Fruit fly (Drosophila melanogaster): ENCODE data around the gene CG1677.

The CG1677 gene

DNA sequence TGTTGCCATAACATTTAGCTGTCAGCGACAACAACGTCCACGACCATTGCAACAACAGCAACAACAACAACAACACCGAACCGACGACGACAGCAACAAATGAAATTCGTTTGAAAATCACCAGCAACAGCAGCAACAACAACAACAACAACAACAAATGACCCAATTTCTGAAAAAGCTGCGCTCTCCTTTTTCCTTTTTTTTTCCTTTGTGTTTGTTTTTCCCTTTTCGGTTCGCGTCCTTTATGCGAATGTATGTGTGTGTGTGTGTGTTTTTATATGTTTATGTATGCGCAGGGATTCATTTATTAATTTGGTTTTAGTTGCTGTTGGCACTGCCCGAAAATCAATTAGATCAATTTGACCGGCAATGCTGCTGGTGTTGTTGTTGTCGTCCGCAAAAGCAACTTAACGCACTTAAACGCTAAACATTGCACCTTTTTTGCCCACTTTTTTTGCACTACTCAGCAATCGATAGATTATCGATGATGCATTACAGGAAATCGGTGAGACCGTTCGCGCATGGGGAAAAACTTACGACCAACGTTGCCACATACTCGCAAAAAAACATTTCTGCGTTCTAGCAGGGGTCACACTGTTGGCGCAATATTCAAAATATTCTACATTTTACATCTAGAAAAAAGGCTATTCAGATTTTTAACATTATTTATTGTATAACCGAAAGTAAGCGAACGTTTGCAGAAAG is 114.6 kb downstream of the CG1677 start, which contains the start of gene unc-119:
unc-119 (minus strand) TSS at position 488 of the 705 bp plus-strand sequence.
- TF ChIP-seq CG7045 (GFP tag; optimal IDR thresholded peaks at IDR 0.05), result no peak
- no peak for TF ChIP-seq CG33017 (tag; optimal IDR thresholded peaks at IDR 0.05)
- TF ChIP-seq Crg-1 (GFP tag; optimal IDR thresholded peaks at IDR 0.05), result peak; percentile 32
- no peak for TF ChIP-seq cnc (optimal IDR thresholded peaks at IDR 0.05)
- TF ChIP-seq Mnt (GFP tag; optimal IDR thresholded peaks at IDR 0.05), result peak; percentile 24
- TF ChIP-seq kay (GFP tag; ENCODE audit: borderline replicate concordance), result no peak
- TF ChIP-seq Hr96 (GFP tag; optimal IDR thresholded peaks at IDR 0.05), result no peak
- no peak for TF ChIP-seq toe (GFP tag; optimal IDR thresholded peaks at IDR 0.05)
- peak; percentile 2 for TF ChIP-seq bab1 (GFP tag; optimal IDR thresholded peaks at IDR 0.05)
- TF ChIP-seq CG12768 (GFP tag; optimal IDR thresholded peaks at IDR 0.05), result no peak
- TF ChIP-seq ovo (GFP tag; optimal IDR thresholded peaks at IDR 0.05), result no peak
- TF ChIP-seq CG1620 (GFP tag; optimal IDR thresholded peaks at IDR 0.05), result peak; percentile 4
- peak; percentile 54 for TF ChIP-seq pad (GFP tag; optimal IDR thresholded peaks at IDR 0.05)
- peak; percentile 89 for TF ChIP-seq tj (GFP tag; optimal IDR thresholded peaks at IDR 0.05)
- peak; percentile 9 for TF ChIP-seq CG14711 (tag; optimal IDR thresholded peaks at IDR 0.05)
- peak; percentile 11 for TF ChIP-seq cic (GFP tag; optimal IDR thresholded peaks at IDR 0.05)
- TF ChIP-seq CG11617 (GFP tag; optimal IDR thresholded peaks at IDR 0.05), result peak; percentile 17
- TF ChIP-seq CG5204 (GFP tag; optimal IDR thresholded peaks at IDR 0.05), result no peak
- TF ChIP-seq Clk (GFP tag; optimal IDR thresholded peaks at IDR 0.05), result no peak
- peak; percentile 13 for TF ChIP-seq CG7101 (tag; optimal IDR thresholded peaks at IDR 0.05)

DNA sequence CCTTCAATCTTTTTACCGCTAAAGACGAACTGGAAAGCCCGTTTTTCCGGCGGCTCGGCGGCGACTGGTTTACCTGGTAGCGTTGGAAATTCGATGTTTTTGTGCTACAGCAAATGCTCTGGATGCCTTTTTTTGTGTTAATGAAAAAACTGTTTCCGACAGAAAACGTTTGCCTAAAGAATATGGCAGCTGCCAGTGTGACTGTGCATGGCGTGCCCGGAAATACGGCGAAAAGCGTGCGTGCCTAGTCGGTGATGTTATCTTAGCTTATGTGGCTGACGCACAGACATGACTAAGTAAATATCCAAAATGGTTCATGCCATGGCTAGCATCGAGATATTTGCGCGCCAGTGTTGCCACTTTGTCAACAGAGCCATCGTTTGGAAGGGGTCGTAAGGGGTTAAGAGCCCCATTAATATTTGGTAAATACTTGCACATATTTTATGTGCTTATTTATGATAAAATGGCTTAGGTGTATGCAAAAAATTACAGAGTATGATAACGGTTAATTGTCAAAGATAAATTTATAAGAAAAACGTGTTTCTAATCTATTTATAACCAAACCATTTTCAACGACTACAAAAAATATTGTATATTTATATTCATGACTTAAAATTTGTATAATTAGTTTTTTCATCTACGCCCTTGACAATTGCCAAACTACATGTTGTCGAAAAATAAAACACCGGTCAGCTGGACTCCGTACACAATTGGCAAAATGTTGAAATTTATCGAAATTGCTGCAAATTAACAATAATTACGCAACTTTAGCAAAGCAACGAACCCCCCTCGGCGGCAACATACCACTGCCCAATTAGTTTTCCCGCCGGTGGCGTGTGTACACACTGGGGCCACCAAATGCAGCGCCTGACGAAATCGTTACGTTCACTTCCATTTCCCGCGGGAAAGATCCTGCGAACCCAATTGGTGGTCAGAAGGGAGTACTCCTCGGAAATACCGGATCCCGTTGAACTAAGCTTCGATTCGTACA is 119.3 kb downstream of the CG1677 start, which contains the start of gene CG2059:
CG2059 (plus strand) TSS at position 364 of the 991 bp plus-strand sequence.
- TF ChIP-seq Mnt (GFP tag; optimal IDR thresholded peaks at IDR 0.05) (peak; percentile 30), CG7101 (tag; optimal IDR thresholded peaks at IDR 0.05) (peak; percentile 70), CG33017 (tag; optimal IDR thresholded peaks at IDR 0.05) (peak; percentile 54), Clk (GFP tag; optimal IDR thresholded peaks at IDR 0.05) (no peak), cnc (optimal IDR thresholded peaks at IDR 0.05) (peak; percentile 34 to 59), toe (GFP tag; optimal IDR thresholded peaks at IDR 0.05) (peak; percentile 29), ovo (GFP tag; optimal IDR thresholded peaks at IDR 0.05) (peak; percentile 76), kay (GFP tag; ENCODE audit: borderline replicate concordance) (no peak), tj (GFP tag; optimal IDR thresholded peaks at IDR 0.05) (peak; percentile 4), Hr96 (GFP tag; optimal IDR thresholded peaks at IDR 0.05) (peak; percentile 52), CG7045 (GFP tag; optimal IDR thresholded peaks at IDR 0.05) (peak; percentile 18), CG12768 (GFP tag; optimal IDR thresholded peaks at IDR 0.05) (no peak), Crg-1 (GFP tag; optimal IDR thresholded peaks at IDR 0.05) (no peak), CG11617 (GFP tag; optimal IDR thresholded peaks at IDR 0.05) (peak; percentile 66), cic (GFP tag; optimal IDR thresholded peaks at IDR 0.05) (no peak), bab1 (GFP tag; optimal IDR thresholded peaks at IDR 0.05) (peak; percentile 67), CG14711 (tag; optimal IDR thresholded peaks at IDR 0.05) (peak; percentile 62), CG5204 (GFP tag; optimal IDR thresholded peaks at IDR 0.05) (peak; percentile 64), CG1620 (GFP tag; optimal IDR thresholded peaks at IDR 0.05) (peak; percentile 69), pad (GFP tag; optimal IDR thresholded peaks at IDR 0.05) (peak; percentile 95)

- no peak for TF ChIP-seq Crg-1 (GFP tag; optimal IDR thresholded peaks at IDR 0.05)
- no peak for TF ChIP-seq kay (GFP tag; ENCODE audit: borderline replicate concordance)
- TF ChIP-seq tj (GFP tag; optimal IDR thresholded peaks at IDR 0.05), result no peak
- no peak for TF ChIP-seq cnc (optimal IDR thresholded peaks at IDR 0.05)
- no peak for TF ChIP-seq toe (GFP tag; optimal IDR thresholded peaks at IDR 0.05)
- TF ChIP-seq Hr96 (GFP tag; optimal IDR thresholded peaks at IDR 0.05), result no peak
Observed at dm6 chrX:7285410-7285809, 120.2 kb downstream of the CG1677 start.

- no peak for TF ChIP-seq Clk (GFP tag; optimal IDR thresholded peaks at IDR 0.05)
- TF ChIP-seq CG7101 (tag; optimal IDR thresholded peaks at IDR 0.05), result no peak
- no peak for TF ChIP-seq Crg-1 (GFP tag; optimal IDR thresholded peaks at IDR 0.05)
- TF ChIP-seq kay (GFP tag; ENCODE audit: borderline replicate concordance), result no peak
- no peak for TF ChIP-seq ovo (GFP tag; optimal IDR thresholded peaks at IDR 0.05)
- no peak for TF ChIP-seq Mnt (GFP tag; optimal IDR thresholded peaks at IDR 0.05)
- TF ChIP-seq cnc (optimal IDR thresholded peaks at IDR 0.05), result no peak
- TF ChIP-seq tj (GFP tag; optimal IDR thresholded peaks at IDR 0.05), result no peak
- TF ChIP-seq CG14711 (tag; optimal IDR thresholded peaks at IDR 0.05), result no peak
- no peak for TF ChIP-seq CG7045 (GFP tag; optimal IDR thresholded peaks at IDR 0.05)
- no peak for TF ChIP-seq CG5204 (GFP tag; optimal IDR thresholded peaks at IDR 0.05)
- TF ChIP-seq CG1620 (GFP tag; optimal IDR thresholded peaks at IDR 0.05), result no peak
- TF ChIP-seq Hr96 (GFP tag; optimal IDR thresholded peaks at IDR 0.05), result no peak
- TF ChIP-seq pad (GFP tag; optimal IDR thresholded peaks at IDR 0.05), result no peak
- TF ChIP-seq toe (GFP tag; optimal IDR thresholded peaks at IDR 0.05), result no peak
- no peak for TF ChIP-seq CG33017 (tag; optimal IDR thresholded peaks at IDR 0.05)
Observed at dm6 chrX:7284964-7285363, 120.6 kb downstream of the CG1677 start.

DNA sequence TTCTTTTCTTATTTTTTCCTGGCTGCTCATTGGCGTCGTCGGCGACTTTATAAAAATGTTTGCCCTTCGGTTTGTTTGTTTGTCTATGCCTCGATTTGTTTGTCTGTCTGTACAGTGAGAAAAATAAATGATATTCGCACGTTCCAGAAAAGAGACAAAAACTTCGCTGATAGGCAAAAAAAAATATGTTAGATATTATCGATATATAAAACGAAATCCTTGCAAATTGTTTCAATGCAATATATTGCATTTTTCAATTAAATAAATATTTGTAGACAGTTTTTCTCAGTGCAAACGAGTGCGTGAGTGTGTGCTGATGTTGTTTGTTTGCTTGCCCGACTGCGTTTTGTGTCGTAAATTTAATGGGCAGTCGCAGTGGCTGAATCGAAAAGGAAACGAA is 128.6 kb downstream of the CG1677 start:
- TF ChIP-seq Clk (GFP tag; optimal IDR thresholded peaks at IDR 0.05) (no peak), pad (GFP tag; optimal IDR thresholded peaks at IDR 0.05) (no peak)
